Worm (Caenorhabditis elegans) whole organism, late embryonic: ENCODE data around the gene ile-2.

Source experiments
- C08G9.2 ChIP-seq: sonication (generic microtip); optimal IDR thresholded peaks from 2 replicates; lab custom pipeline; 2016; ENCODE audit warnings: mild to moderate bottlenecking, missing genetic modification characterization, moderate library complexity, missing compliant biosample characterization
- C38D4.7 ChIP-seq: fragments of 200-800 bp; sonication (Bioruptor generic); optimal IDR thresholded peaks from 2 replicates; lab custom pipeline; 2018; ENCODE audit warnings: mild to moderate bottlenecking, missing genetic modification characterization, moderate library complexity, missing compliant biosample characterization
- K09A11.1 ChIP-seq: sonication (generic microtip); optimal IDR thresholded peaks from 2 replicates; lab custom pipeline; 2017; ENCODE audit warnings: antibody characterized with exemption, mild to moderate bottlenecking, missing genetic modification characterization, missing compliant biosample characterization; ENCODE audit not compliant: insufficient read depth
- Y22D7AL.16 ChIP-seq: sonication (generic microtip); optimal IDR thresholded peaks from 2 replicates; lab custom pipeline; 2016; ENCODE audit warnings: missing genetic modification characterization, missing compliant biosample characterization
- ahr-1 ChIP-seq: sonication (generic microtip); optimal IDR thresholded peaks from 2 replicates; lab custom pipeline; 2016; ENCODE audit warnings: missing genetic modification characterization, missing compliant biosample characterization
- ama-1 ChIP-seq: fragments of 150-350 bp; optimal IDR thresholded peaks from 2 replicates; lab custom pipeline; 2014
- ceh-14 ChIP-seq: sonication (generic microtip); optimal IDR thresholded peaks from 2 replicates; lab custom pipeline; 2016; ENCODE audit warnings: missing genotype, missing genetic modification characterization, missing compliant biosample characterization
- ceh-18 ChIP-seq: sonication (generic microtip); optimal IDR thresholded peaks from 2 replicates; lab custom pipeline; 2016; ENCODE audit warnings: missing genetic modification characterization, missing compliant biosample characterization
- ceh-19 ChIP-seq: fragments of 200-800 bp; sonication (Bioruptor generic); optimal IDR thresholded peaks from 2 replicates; lab custom pipeline; 2018; ENCODE audit warnings: mild to moderate bottlenecking, missing genetic modification characterization, missing compliant biosample characterization
- ceh-22 ChIP-seq: sonication (generic microtip); optimal IDR thresholded peaks from 2 replicates; lab custom pipeline; 2017; ENCODE audit warnings: missing biosample characterization, missing genetic modification characterization
- ceh-24 ChIP-seq: sonication (generic microtip); optimal IDR thresholded peaks from 2 replicates; lab custom pipeline; 2016; ENCODE audit warnings: mild to moderate bottlenecking, missing genetic modification characterization, missing compliant biosample characterization
- ceh-6 ChIP-seq: fragments of 200-800 bp; sonication (Bioruptor generic); optimal IDR thresholded peaks from 2 replicates; lab custom pipeline; 2018; ENCODE audit warnings: mild to moderate bottlenecking, missing genetic modification characterization, missing compliant biosample characterization
- che-1 ChIP-seq: sonication (generic microtip); optimal IDR thresholded peaks from 2 replicates; lab custom pipeline; 2016; ENCODE audit warnings: mild to moderate bottlenecking, missing genetic modification characterization, missing compliant biosample characterization
- dmd-4 ChIP-seq: sonication (generic microtip); optimal IDR thresholded peaks from 2 replicates; lab custom pipeline; 2016; ENCODE audit warnings: borderline replicate concordance, missing genetic modification characterization, missing compliant biosample characterization
- dve-1 ChIP-seq: sonication (generic microtip); optimal IDR thresholded peaks from 2 replicates; lab custom pipeline; 2017; ENCODE audit warnings: antibody characterized with exemption, mild to moderate bottlenecking, missing genetic modification characterization, missing compliant biosample characterization
- elt-2 ChIP-seq: sonication (generic microtip); optimal IDR thresholded peaks from 2 replicates; lab custom pipeline; 2016; ENCODE audit warnings: missing genetic modification reagents, missing genetic modification characterization, missing compliant biosample characterization
- elt-4 ChIP-seq: sonication (generic microtip); optimal IDR thresholded peaks from 2 replicates; lab custom pipeline; 2016; ENCODE audit warnings: missing genetic modification characterization, missing compliant biosample characterization
- ets-4 ChIP-seq: sonication (generic microtip); optimal IDR thresholded peaks from 2 replicates; lab custom pipeline; 2016; ENCODE audit warnings: missing genetic modification characterization, missing compliant biosample characterization
- eyg-1 ChIP-seq: sonication (generic microtip); optimal IDR thresholded peaks from 2 replicates; lab custom pipeline; 2016; ENCODE audit warnings: missing genotype, missing genetic modification characterization, missing compliant biosample characterization
- fkh-10 ChIP-seq: fragments of 150-350 bp; optimal IDR thresholded peaks from 2 replicates; lab custom pipeline; 2014; ENCODE audit warnings: missing biosample characterization, missing genetic modification reagents, missing genetic modification characterization
- gmeb-2 ChIP-seq: sonication (generic microtip); optimal IDR thresholded peaks from 2 replicates; lab custom pipeline; 2016; ENCODE audit warnings: missing genetic modification characterization, inconsistent platforms, missing compliant biosample characterization
- hlh-13 ChIP-seq: fragments of 200-800 bp; sonication (Bioruptor generic); optimal IDR thresholded peaks from 2 replicates; lab custom pipeline; 2018; ENCODE audit warnings: mild to moderate bottlenecking, missing genetic modification characterization, missing compliant biosample characterization
- hlh-15 ChIP-seq: sonication (generic microtip); optimal IDR thresholded peaks from 2 replicates; lab custom pipeline; 2016; ENCODE audit warnings: missing genetic modification characterization, missing compliant biosample characterization
- hlh-30 ChIP-seq: sonication (generic microtip); optimal IDR thresholded peaks from 2 replicates; lab custom pipeline; 2017; ENCODE audit warnings: antibody characterized with exemption, missing genetic modification characterization, missing compliant biosample characterization; ENCODE audit not compliant: insufficient read depth
- hlh-8 ChIP-seq: sonication (generic microtip); optimal IDR thresholded peaks from 2 replicates; lab custom pipeline; 2016; ENCODE audit warnings: missing genotype, missing genetic modification characterization, missing compliant biosample characterization
- lim-6 ChIP-seq: sonication (generic microtip); optimal IDR thresholded peaks from 2 replicates; lab custom pipeline; 2016; ENCODE audit warnings: missing genetic modification characterization, missing compliant biosample characterization
- lin-11 ChIP-seq: fragments of 200-800 bp; sonication (Bioruptor generic); optimal IDR thresholded peaks from 2 replicates; lab custom pipeline; 2018; ENCODE audit warnings: mild to moderate bottlenecking, missing genetic modification characterization, missing compliant biosample characterization
- mec-3 ChIP-seq: sonication (generic microtip); optimal IDR thresholded peaks from 2 replicates; lab custom pipeline; 2016; ENCODE audit warnings: borderline replicate concordance, missing genetic modification characterization, missing compliant biosample characterization
- nfya-1 ChIP-seq: sonication (generic microtip); optimal IDR thresholded peaks from 2 replicates; lab custom pipeline; 2017; ENCODE audit warnings: missing genetic modification characterization, mild to moderate bottlenecking, missing compliant biosample characterization, antibody characterized with exemption, moderate library complexity
- nhr-232 ChIP-seq: sonication (generic microtip); optimal IDR thresholded peaks from 2 replicates; lab custom pipeline; 2016; ENCODE audit warnings: missing genetic modification characterization, missing compliant biosample characterization
- npax-4 ChIP-seq: sonication (generic microtip); optimal IDR thresholded peaks from 2 replicates; lab custom pipeline; 2016; ENCODE audit warnings: missing genetic modification characterization, missing compliant biosample characterization
- odd-2 ChIP-seq: sonication (generic microtip); optimal IDR thresholded peaks from 2 replicates; lab custom pipeline; 2017; ENCODE audit warnings: antibody characterized with exemption, mild to moderate bottlenecking, missing genetic modification characterization, missing compliant biosample characterization
- pag-3 ChIP-seq: sonication (generic microtip); optimal IDR thresholded peaks from 2 replicates; lab custom pipeline; 2016; ENCODE audit warnings: missing compliant biosample characterization, missing genetic modification characterization, borderline replicate concordance
- pat-9 ChIP-seq: fragments of 200-800 bp; sonication (Bioruptor generic); optimal IDR thresholded peaks from 2 replicates; lab custom pipeline; 2018; ENCODE audit warnings: mild to moderate bottlenecking, missing genetic modification characterization, moderate library complexity, missing compliant biosample characterization
- pax-1 ChIP-seq: fragments of 150-350 bp; optimal IDR thresholded peaks from 2 replicates; lab custom pipeline; 2014; ENCODE audit warnings: missing biosample characterization, missing genetic modification characterization
- pha-2 ChIP-seq: sonication (generic microtip); optimal IDR thresholded peaks from 2 replicates; lab custom pipeline; 2017; ENCODE audit warnings: mild to moderate bottlenecking, missing genetic modification characterization, missing compliant biosample characterization
- pha-4 ChIP-seq: fragments of 150-350 bp; optimal IDR thresholded peaks from 2 replicates; lab custom pipeline; 2018; ENCODE audit warnings: missing biosample characterization, missing genetic modification reagents, missing genetic modification characterization
- pqm-1 ChIP-seq: sonication (generic microtip); optimal IDR thresholded peaks from 2 replicates; lab custom pipeline; 2016; ENCODE audit warnings: missing genetic modification characterization, missing compliant biosample characterization
- pros-1 ChIP-seq: fragments of 150-350 bp; optimal IDR thresholded peaks from 2 replicates; lab custom pipeline; 2014; ENCODE audit warnings: missing biosample characterization, missing genetic modification reagents, missing genetic modification characterization
- rnt-1 ChIP-seq: sonication (generic microtip); optimal IDR thresholded peaks from 2 replicates; lab custom pipeline; 2016; ENCODE audit warnings: missing genetic modification characterization, missing compliant biosample characterization
- sox-4 ChIP-seq: sonication (generic microtip); optimal IDR thresholded peaks from 2 replicates; lab custom pipeline; 2017; ENCODE audit warnings: mild to moderate bottlenecking, missing genetic modification characterization, inconsistent platforms, missing compliant biosample characterization
- tbx-2 ChIP-seq: sonication (generic microtip); optimal IDR thresholded peaks from 2 replicates; lab custom pipeline; 2016; ENCODE audit warnings: missing genetic modification characterization, missing compliant biosample characterization
- tbx-7 ChIP-seq: sonication (generic microtip); optimal IDR thresholded peaks from 2 replicates; lab custom pipeline; 2016; ENCODE audit warnings: missing genotype, missing genetic modification characterization, missing compliant biosample characterization
- ttx-3 ChIP-seq: sonication (generic microtip); optimal IDR thresholded peaks from 2 replicates; lab custom pipeline; 2016; ENCODE audit warnings: missing genetic modification reagents, missing genetic modification characterization, missing compliant biosample characterization
- unc-55 ChIP-seq: sonication (generic microtip); optimal IDR thresholded peaks from 2 replicates; lab custom pipeline; 2017; ENCODE audit warnings: missing biosample characterization, missing genetic modification reagents, missing genetic modification characterization
- unc-86 ChIP-seq: sonication (generic microtip); optimal IDR thresholded peaks from 2 replicates; lab custom pipeline; 2016; ENCODE audit warnings: missing genetic modification characterization, missing compliant biosample characterization
- zip-5 ChIP-seq: sonication (generic microtip); optimal IDR thresholded peaks from 2 replicates; lab custom pipeline; 2016; ENCODE audit warnings: missing genetic modification characterization, missing compliant biosample characterization

Gene ile-2

ce11 chrX:806515-806914 lies 38.1 kb downstream of the ile-2 start (continued):
- TF ChIP-seq ceh-22 (tag; lab: Kevin White, UChicago): no peak
- TF ChIP-seq pros-1 (tag; lab: Kevin White, UChicago): peak; percentile 80
- peak; percentile 54 for TF ChIP-seq tbx-7 (tag; lab: Kevin White, UChicago)
- TF ChIP-seq hlh-8 (tag; lab: Kevin White, UChicago): peak; percentile 67
- no peak for TF ChIP-seq elt-4
- no peak for TF ChIP-seq lim-6 (tag; lab: Kevin White, UChicago)
- TF ChIP-seq pax-1: peak; percentile 96
- TF ChIP-seq dmd-4 (tag; lab: Kevin White, UChicago): peak; percentile 57
- peak; percentile 8 for TF ChIP-seq lin-11 (tag; lab: Kevin White, UChicago)
- TF ChIP-seq hlh-30 (tag; lab: Kevin White, UChicago): peak; percentile 72
- peak; percentile 87 for TF ChIP-seq elt-2 (tag; lab: Kevin White, UChicago)
- no peak for TF ChIP-seq pag-3 (tag; lab: Kevin White, UChicago)
- peak; percentile 92 for TF ChIP-seq unc-86 (tag; lab: Kevin White, UChicago)
- no peak for TF ChIP-seq che-1 (tag; lab: Kevin White, UChicago)
- TF ChIP-seq mec-3 (tag; lab: Kevin White, UChicago): no peak
- TF ChIP-seq Y22D7AL.16 (tag; lab: Kevin White, UChicago): no peak
- TF ChIP-seq ahr-1 (tag; lab: Kevin White, UChicago): peak; percentile 68
- no peak for TF ChIP-seq ama-1 (lab: Kevin White, UChicago)
- TF ChIP-seq zip-5: peak; percentile 34
- TF ChIP-seq fkh-10: peak; percentile 26
- peak; percentile 71 for TF ChIP-seq ceh-14 (tag; lab: Kevin White, UChicago)

ce11 chrX:810694-811093 lies 42.3 kb downstream of the ile-2 start, which contains the start of gene F25E2.2:
TSS of gene F25E2.2 (minus strand) at chrX:810794.
- TF ChIP-seq nhr-232 (tag; lab: Kevin White, UChicago) (no peak), rnt-1 (tag; lab: Kevin White, UChicago) (no peak), C38D4.7 (GFP tag; lab: Kevin White, UChicago) (no peak), elt-2 (tag; lab: Kevin White, UChicago) (no peak), elt-4 (no peak), hlh-30 (tag; lab: Kevin White, UChicago) (no peak), ceh-18 (tag; lab: Kevin White, UChicago) (no peak), nfya-1 (tag; lab: Kevin White, UChicago) (no peak), ceh-19 (GFP tag; lab: Kevin White, UChicago) (no peak), ceh-6 (GFP tag; lab: Kevin White, UChicago) (no peak), ets-4 (tag; lab: Kevin White, UChicago) (no peak), unc-55 (GFP tag; lab: Kevin White, UChicago) (no peak), ttx-3 (tag; lab: Kevin White, UChicago) (no peak)
- TF ChIP-seq, all 69 proteins: peak for 0

- TF ChIP-seq ceh-18 (tag; lab: Kevin White, UChicago) (no peak), hlh-15 (no peak), gmeb-2 (no peak), pqm-1 (no peak), pha-4 (tag; lab: Kevin White, UChicago) (no peak), unc-55 (GFP tag; lab: Kevin White, UChicago) (peak; percentile 7)
Observed at ce11 chrX:812264-812663, 43.9 kb downstream of the ile-2 start.

- no peak for TF ChIP-seq C08G9.2 (tag; lab: Kevin White, UChicago)
- no peak for TF ChIP-seq dve-1
- TF ChIP-seq pat-9: no peak
- no peak for TF ChIP-seq ets-4 (tag; lab: Kevin White, UChicago)
- TF ChIP-seq sox-4 (tag; lab: Kevin White, UChicago): no peak
- no peak for TF ChIP-seq mec-3 (tag; lab: Kevin White, UChicago)
- no peak for TF ChIP-seq lim-6 (tag; lab: Kevin White, UChicago)
- TF ChIP-seq hlh-13 (GFP tag; lab: Kevin White, UChicago): no peak
- no peak for TF ChIP-seq odd-2 (tag; lab: Kevin White, UChicago)
- no peak for TF ChIP-seq tbx-2 (tag; lab: Kevin White, UChicago)
- TF ChIP-seq C38D4.7 (GFP tag; lab: Kevin White, UChicago): no peak
- no peak for TF ChIP-seq ceh-14 (tag; lab: Kevin White, UChicago)
- TF ChIP-seq eyg-1 (tag; lab: Kevin White, UChicago): no peak
- no peak for TF ChIP-seq ttx-3 (tag; lab: Kevin White, UChicago)
- TF ChIP-seq K09A11.1 (tag; lab: Kevin White, UChicago): no peak
- no peak for TF ChIP-seq nfya-1 (tag; lab: Kevin White, UChicago)
- TF ChIP-seq pha-2 (tag; lab: Kevin White, UChicago): no peak
- no peak for TF ChIP-seq ceh-24 (tag; lab: Kevin White, UChicago)
- TF ChIP-seq npax-4 (tag; lab: Kevin White, UChicago): no peak
Observed at ce11 chrX:813063-813462, 44.7 kb downstream of the ile-2 start, which contains the start of gene F25E2.3. TSS of gene F25E2.3 (minus strand) at chrX:813163.
